Worm (Caenorhabditis elegans) whole organism, L4 larva: ENCODE results near the gene Y58A7A.4.
A peak's percentile ranks its signal among the peaks of the same experiment; 100 is the strongest.

Experiments
- F10B5.3 ChIP-seq: sonication (generic microtip); optimal IDR thresholded peaks from 2 replicates; lab custom pipeline; 2016; ENCODE audit warnings: mild to moderate bottlenecking, missing genetic modification characterization, missing compliant biosample characterization
- F49E8.2 ChIP-seq: sonication (generic microtip); optimal IDR thresholded peaks from 2 replicates; lab custom pipeline; 2016; ENCODE audit warnings: missing compliant biosample characterization, mild to moderate bottlenecking, missing genetic modification characterization, borderline replicate concordance
- T20F7.1 ChIP-seq: fragments of 200-800 bp; sonication (Bioruptor generic); optimal IDR thresholded peaks from 2 replicates; lab custom pipeline; 2018; ENCODE audit warnings: mild to moderate bottlenecking, missing genetic modification characterization, missing compliant biosample characterization
- T26A8.4 ChIP-seq: fragments of 200-800 bp; sonication (Bioruptor generic); IDR thresholded peaks from 2 replicates; pipeline ENCODE4 v1.3.6; 2022; ENCODE audit warnings: missing genetic modification characterization, missing compliant biosample characterization
- Y75B8A.6 ChIP-seq: fragments of 200-800 bp; sonication (Bioruptor generic); IDR thresholded peaks from 2 replicates; pipeline ENCODE4 v1.3.6; 2022; ENCODE audit warnings: missing genetic modification reagents, missing genetic modification characterization, missing compliant biosample characterization
- aly-2 ChIP-seq: sonication (generic microtip); optimal IDR thresholded peaks from 2 replicates; lab custom pipeline; 2018; ENCODE audit warnings: missing biosample characterization, missing genetic modification characterization
- ama-1 ChIP-seq: fragments of 150-350 bp; optimal IDR thresholded peaks from 2 replicates; lab custom pipeline; 2014; ENCODE audit warnings: inconsistent platforms, mixed read lengths
- ceh-20 ChIP-seq: fragments of 200-800 bp; sonication (Bioruptor generic); IDR thresholded peaks from 2 replicates; pipeline ENCODE4 v1.3.6; 2022; ENCODE audit warnings: missing genetic modification reagents, missing genetic modification characterization, missing compliant biosample characterization
- daf-8 ChIP-seq: fragments of 200-800 bp; sonication (Bioruptor generic); IDR thresholded peaks from 2 replicates; pipeline ENCODE4 v1.3.6; 2022; ENCODE audit warnings: missing genetic modification characterization, missing compliant biosample characterization
- dmd-6 ChIP-seq: fragments of 200-800 bp; sonication (Bioruptor generic); IDR thresholded peaks from 2 replicates; pipeline ENCODE4 v1.3.6; 2022; ENCODE audit warnings: missing genetic modification reagents, missing genetic modification characterization, missing compliant biosample characterization
- dve-1 ChIP-seq: sonication (generic microtip); optimal IDR thresholded peaks from 2 replicates; lab custom pipeline; 2017; ENCODE audit warnings: antibody characterized with exemption, mild to moderate bottlenecking, missing genetic modification characterization, missing compliant biosample characterization; ENCODE audit not compliant: insufficient read depth
- fkh-10 ChIP-seq: fragments of 150-350 bp; optimal IDR thresholded peaks from 2 replicates; lab custom pipeline; 2014; ENCODE audit warnings: missing biosample characterization, missing genetic modification reagents, missing genetic modification characterization
- gei-8 ChIP-seq: fragments of 200-800 bp; sonication (Bioruptor generic); optimal IDR thresholded peaks from 2 replicates; lab custom pipeline; 2018; ENCODE audit warnings: mild to moderate bottlenecking, missing genetic modification characterization, missing compliant biosample characterization
- hlh-11 ChIP-seq: fragments of 200-800 bp; sonication (Bioruptor generic); optimal IDR thresholded peaks from 2 replicates; lab custom pipeline; 2018; ENCODE audit warnings: mild to moderate bottlenecking, missing genetic modification characterization, missing compliant biosample characterization
- lim-7 ChIP-seq: fragments of 200-800 bp; sonication (Bioruptor generic); IDR thresholded peaks from 2 replicates; pipeline ENCODE4 v1.3.6; 2022; ENCODE audit warnings: missing genetic modification characterization, missing compliant biosample characterization
- lin-29 ChIP-seq: fragments of 200-800 bp; sonication (Bioruptor generic); IDR thresholded peaks from 2 replicates; pipeline ENCODE4 v1.3.6; 2022; ENCODE audit warnings: missing genetic modification reagents, missing genetic modification characterization, missing compliant biosample characterization
- lin-38 ChIP-seq: fragments of 200-800 bp; sonication (Bioruptor generic); IDR thresholded peaks from 2 replicates; pipeline ENCODE4 v1.3.6; 2022; ENCODE audit warnings: missing genetic modification reagents, missing genetic modification characterization, missing compliant biosample characterization
- lir-3 ChIP-seq: sonication (generic microtip); optimal IDR thresholded peaks from 2 replicates; lab custom pipeline; 2016; ENCODE audit warnings: mild to moderate bottlenecking, missing genetic modification characterization, missing compliant biosample characterization
- lsy-2 ChIP-seq, 2 experiments: fragments of 150-350 bp in 1 of 2; sonication (generic microtip) in 1 of 2; optimal IDR thresholded peaks; 2 replicates each; lab custom pipeline; 2014 to 2017; ENCODE audit warnings: missing biosample characterization in 2 of 2, missing genetic modification characterization in 2 of 2
- mes-2 ChIP-seq: sonication (generic microtip); optimal IDR thresholded peaks from 2 replicates; lab custom pipeline; 2016; ENCODE audit warnings: missing genotype, mild to moderate bottlenecking, missing genetic modification characterization, missing compliant biosample characterization; ENCODE audit not compliant: poor library complexity, severe bottlenecking
- nhr-10 ChIP-seq: fragments of 150-350 bp; optimal IDR thresholded peaks from 2 replicates; lab custom pipeline; 2014; ENCODE audit warnings: missing biosample characterization, missing genetic modification characterization
- nhr-28 ChIP-seq: fragments of 150-350 bp; optimal IDR thresholded peaks from 2 replicates; lab custom pipeline; 2014; ENCODE audit warnings: missing biosample characterization, missing genetic modification characterization
- nhr-41 ChIP-seq: fragments of 200-800 bp; sonication (Bioruptor generic); IDR thresholded peaks from 2 replicates; pipeline ENCODE4 v1.3.6; 2022; ENCODE audit warnings: missing genetic modification reagents, missing genetic modification characterization, missing compliant biosample characterization
- nhr-6 ChIP-seq: fragments of 150-350 bp; optimal IDR thresholded peaks from 2 replicates; lab custom pipeline; 2014; ENCODE audit warnings: missing biosample characterization, missing genetic modification characterization
- nhr-77 ChIP-seq: fragments of 150-350 bp; optimal IDR thresholded peaks from 2 replicates; lab custom pipeline; 2014; ENCODE audit warnings: missing biosample characterization, missing genetic modification characterization
- pqm-1 ChIP-seq: sonication (generic microtip); optimal IDR thresholded peaks from 2 replicates; lab custom pipeline; 2017; ENCODE audit warnings: missing biosample characterization, missing genetic modification characterization
- saeg-2 ChIP-seq: fragments of 200-800 bp; sonication (Bioruptor generic); IDR thresholded peaks from 2 replicates; pipeline ENCODE4 v1.3.6; 2022; ENCODE audit warnings: missing genetic modification reagents, missing genetic modification characterization, missing compliant biosample characterization
- sdz-12 ChIP-seq: fragments of 200-800 bp; sonication (Bioruptor generic); optimal IDR thresholded peaks from 2 replicates; lab custom pipeline; 2018; ENCODE audit warnings: mild to moderate bottlenecking, missing genetic modification characterization, missing compliant biosample characterization
- unc-62 ChIP-seq, 3 experiments: fragments of 150-350 bp in 1 of 3; sonication (generic microtip); optimal IDR thresholded peaks in 2 of 3; peaks in 1 of 3; 1 replicate in 1 of 3; 2 replicates in 2 of 3; lab custom pipeline; 2014 to 2017; ENCODE audit warnings: missing biosample characterization in 3 of 3, missing genetic modification characterization in 3 of 3, missing genetic modification reagents in 3 of 3, missing genotype in 1 of 3

Y58A7A.4 gene

ce11 chrV:5046103-5046502 is 38.7 kb downstream of the Y58A7A.4 start, which contains the start of gene exc-14:
Gene exc-14, minus strand, starts transcription at chrV:5046203.
- TF ChIP-seq gei-8 (GFP tag; lab: Kevin White, UChicago) = no peak
- no peak for TF ChIP-seq lin-38
- no peak for TF ChIP-seq saeg-2 (GFP tag; lab: Robert Waterston, UW)
- TF ChIP-seq unc-62 (GFP tag; optimal IDR thresholded peaks at IDR 0.05 in 1 of 2; lab: Kevin White, UChicago) = no peak
- TF ChIP-seq unc-62 (tag; optimal IDR thresholded peaks at IDR 0.05; lab: Kevin White, UChicago) = no peak
- TF ChIP-seq lim-7 (GFP tag; lab: Robert Waterston, UW) = no peak
- TF ChIP-seq sdz-12 = no peak
- TF ChIP-seq T20F7.1 = no peak
- TF ChIP-seq, all 104 proteins: peak for 0

- TF ChIP-seq unc-62 (GFP tag; optimal IDR thresholded peaks at IDR 0.05 in 1 of 2; lab: Kevin White, UChicago) = peak in 1 of 2 experiments; percentile 77
- no peak for TF ChIP-seq unc-62 (tag; optimal IDR thresholded peaks at IDR 0.05; lab: Kevin White, UChicago)
- TF ChIP-seq F49E8.2 = no peak
Observed at ce11 chrV:5040925-5041324, 43.9 kb downstream of the Y58A7A.4 start, which contains the start of gene K11D12.8. Gene K11D12.8, minus strand, starts transcription at chrV:5041001.

ce11 chrV:5039559-5039958 is 45.2 kb downstream of the Y58A7A.4 start, which contains the start of gene K11D12.11:
Gene K11D12.11, minus strand, starts transcription at chrV:5039600.
- TF ChIP-seq lim-7 (GFP tag; lab: Robert Waterston, UW) = no peak
- no peak for TF ChIP-seq lsy-2 (tag; optimal IDR thresholded peaks at IDR 0.05; lab: Kevin White, UChicago)
- TF ChIP-seq lir-3 (tag; lab: Kevin White, UChicago) = no peak
- TF ChIP-seq ceh-20 = no peak
- TF ChIP-seq fkh-10 (GFP tag; lab: Kevin White, UChicago) = no peak
- TF ChIP-seq T26A8.4 (GFP tag; lab: Robert Waterston, UW) = no peak
- no peak for TF ChIP-seq daf-8 (GFP tag; lab: Robert Waterston, UW)
- no peak for TF ChIP-seq nhr-6 (tag; lab: Kevin White, UChicago)
- TF ChIP-seq lin-29 (GFP tag; lab: Robert Waterston, UW) = no peak
- no peak for TF ChIP-seq nhr-28 (tag; lab: Kevin White, UChicago)
- no peak for TF ChIP-seq Y75B8A.6 (GFP tag; lab: Robert Waterston, UW)
- TF ChIP-seq nhr-10 = no peak
- no peak for TF ChIP-seq dve-1 (tag; lab: Kevin White, UChicago)
- no peak for TF ChIP-seq ama-1 (lab: Kevin White, UChicago)
- no peak for TF ChIP-seq hlh-11 (tag; lab: Kevin White, UChicago)
- no peak for TF ChIP-seq mes-2
- TF ChIP-seq pqm-1 (tag; lab: Kevin White, UChicago) = no peak

- no peak for TF ChIP-seq dmd-6 (GFP tag; lab: Robert Waterston, UW)
- peak in 1 of 2 experiments; percentile 81 for TF ChIP-seq unc-62 (GFP tag; optimal IDR thresholded peaks at IDR 0.05 in 1 of 2; lab: Kevin White, UChicago)
- TF ChIP-seq unc-62 (tag; optimal IDR thresholded peaks at IDR 0.05; lab: Kevin White, UChicago) = no peak
Observed at ce11 chrV:5038449-5038848, 46.4 kb downstream of the Y58A7A.4 start.

DNA sequence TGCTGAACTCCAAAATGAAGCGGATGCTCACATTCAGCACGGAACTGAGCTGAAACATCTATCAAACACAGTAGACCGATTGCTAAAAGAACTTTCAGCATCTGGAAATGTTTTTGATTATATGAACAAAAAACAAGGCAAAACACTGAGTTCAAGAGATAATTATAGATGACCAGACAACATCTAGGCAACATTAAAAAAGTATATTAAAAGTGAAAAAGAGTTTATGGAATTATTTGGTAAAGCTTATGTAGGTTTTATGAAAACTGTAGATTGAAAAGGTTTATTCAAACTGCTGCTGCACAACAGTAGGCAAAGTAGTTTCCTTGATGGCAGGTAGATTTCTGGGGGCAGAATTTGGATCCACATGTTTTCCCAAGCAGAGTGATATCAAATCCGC is 48.4 kb downstream of the Y58A7A.4 start, which contains the start of gene K11D12.7:
TSS of gene K11D12.7 (minus strand) at position 101 of the 400 bp plus-strand sequence.
- no peak for TF ChIP-seq dmd-6 (GFP tag; lab: Robert Waterston, UW)
- no peak for TF ChIP-seq F10B5.3 (tag; lab: Kevin White, UChicago)
- TF ChIP-seq aly-2 (tag; lab: Kevin White, UChicago) = no peak
- TF ChIP-seq nhr-41 (GFP tag; lab: Robert Waterston, UW) = no peak

ce11 chrV:5035058-5035457 is 49.7 kb downstream of the Y58A7A.4 start, which contains the start of gene K11D12.6:
Gene K11D12.6, minus strand, starts transcription at chrV:5035158.
- TF ChIP-seq Y75B8A.6 (GFP tag; lab: Robert Waterston, UW) = no peak
- no peak for TF ChIP-seq nhr-77
